Fruit fly (Drosophila melanogaster) whole organism, embryonic: Measurements from ENCODE around the gene Prx4.
A peak's percentile ranks its signal among the peaks of the same experiment; 100 is the strongest.

Experiments used
- Adf1 ChIP-seq: fragments of 200-800 bp; sonication (Bioruptor generic); IDR thresholded peaks from 2 replicates; pipeline ENCODE4 v1.3.6; 2022; ENCODE audit warnings: missing biosample characterization, missing genetic modification characterization
- B-H2 ChIP-seq: fragments of 200-800 bp; sonication (Bioruptor generic); optimal IDR thresholded peaks from 2 replicates; lab custom pipeline; 2018; ENCODE audit warnings: missing biosample characterization, mild to moderate bottlenecking, missing genetic modification characterization
- Bgb ChIP-seq: fragments of 200-800 bp; sonication (Bioruptor generic); IDR thresholded peaks from 2 replicates; pipeline ENCODE4 v1.3.6; 2022; ENCODE audit warnings: missing biosample characterization, missing genetic modification characterization; ENCODE audit not compliant: partially characterized antibody
- CG10431 ChIP-seq: fragments of 200-800 bp; sonication (Bioruptor generic); optimal IDR thresholded peaks from 3 replicates; lab custom pipeline; 2018; ENCODE audit warnings: missing biosample characterization, mild to moderate bottlenecking, missing genetic modification characterization
- CG13123 ChIP-seq: fragments of 200-800 bp; sonication (Bioruptor generic); optimal IDR thresholded peaks from 2 replicates; lab custom pipeline; 2016; ENCODE audit warnings: missing biosample characterization, missing genetic modification characterization
- CG15514 ChIP-seq: fragments of 200-800 bp; sonication (Bioruptor generic); optimal IDR thresholded peaks from 3 replicates; lab custom pipeline; 2017; ENCODE audit warnings: missing biosample characterization, missing genetic modification characterization, mild to moderate bottlenecking, moderate library complexity, missing genetic modification reagents
- CG1603 ChIP-seq: fragments of 200-800 bp; sonication (Bioruptor generic); optimal IDR thresholded peaks from 2 replicates; lab custom pipeline; 2019; ENCODE audit warnings: missing biosample characterization, mild to moderate bottlenecking, missing genetic modification characterization, moderate library complexity
- CG18262 ChIP-seq: fragments of 200-800 bp; optimal IDR thresholded peaks from 3 replicates; lab custom pipeline; 2019; ENCODE audit warnings: missing biosample characterization, mild to moderate bottlenecking, missing genetic modification characterization, moderate library complexity
- CG18599 ChIP-seq: fragments of 200-800 bp; sonication (Bioruptor generic); optimal IDR thresholded peaks from 3 replicates; lab custom pipeline; 2017; ENCODE audit warnings: missing biosample characterization, missing genetic modification characterization, mild to moderate bottlenecking, moderate library complexity, missing genetic modification reagents
- CG2116 ChIP-seq: fragments of 200-800 bp; sonication (Bioruptor generic); optimal IDR thresholded peaks from 3 replicates; lab custom pipeline; 2018; ENCODE audit warnings: missing biosample characterization, mild to moderate bottlenecking, missing genetic modification characterization
- CG2889 ChIP-seq: fragments of 200-800 bp; sonication (Bioruptor generic); IDR thresholded peaks from 3 replicates; pipeline ENCODE4 v1.3.6; 2022; ENCODE audit warnings: missing biosample characterization, missing genetic modification characterization
- CG31441 ChIP-seq: fragments of 200-800 bp; sonication (Bioruptor generic); IDR thresholded peaks from 2 replicates; pipeline ENCODE4 v1.3.6; 2022; ENCODE audit warnings: missing biosample characterization, missing genetic modification characterization
- CG3407 ChIP-seq: fragments of 200-800 bp; sonication (Bioruptor generic); optimal IDR thresholded peaks from 2 replicates; lab custom pipeline; 2018; ENCODE audit warnings: missing biosample characterization, mild to moderate bottlenecking, missing genetic modification characterization
- CG4820 ChIP-seq: fragments of 200-800 bp; sonication (Bioruptor generic); optimal IDR thresholded peaks from 3 replicates; lab custom pipeline; 2016; ENCODE audit warnings: missing biosample characterization, missing genetic modification characterization
- CG6175 ChIP-seq: fragments of 200-800 bp; sonication (Bioruptor generic); IDR thresholded peaks from 3 replicates; pipeline ENCODE4 v1.3.6; 2022; ENCODE audit warnings: missing biosample characterization, missing genetic modification characterization
- CG7556 ChIP-seq: fragments of 200-800 bp; sonication (Bioruptor generic); optimal IDR thresholded peaks from 2 replicates; lab custom pipeline; 2017; ENCODE audit warnings: missing biosample characterization, mild to moderate bottlenecking, missing genetic modification characterization
- CG9437 ChIP-seq: fragments of 200-800 bp; sonication (Bioruptor generic); optimal IDR thresholded peaks from 2 replicates; lab custom pipeline; 2018; ENCODE audit warnings: missing biosample characterization, mild to moderate bottlenecking, missing genetic modification characterization
- Camta ChIP-seq: fragments of 200-800 bp; sonication (Bioruptor generic); optimal IDR thresholded peaks from 2 replicates; lab custom pipeline; 2016; ENCODE audit warnings: missing biosample characterization, missing genetic modification characterization
- Dad ChIP-seq: fragments of 200-800 bp; sonication (Bioruptor generic); optimal IDR thresholded peaks from 3 replicates; lab custom pipeline; 2016; ENCODE audit warnings: missing biosample characterization, missing genetic modification characterization
- ERR ChIP-seq: fragments of 200-800 bp; sonication (Bioruptor generic); optimal IDR thresholded peaks from 2 replicates; lab custom pipeline; 2016; ENCODE audit warnings: missing biosample characterization, missing genetic modification characterization
- Hmx ChIP-seq: fragments of 200-800 bp; sonication (Bioruptor generic); optimal IDR thresholded peaks from 2 replicates; lab custom pipeline; 2016; ENCODE audit warnings: missing biosample characterization, missing genetic modification characterization
- Hr51 ChIP-seq, 2 experiments: fragments of 200-800 bp; sonication (Bioruptor generic); optimal IDR thresholded peaks; 2 replicates in 1 of 2; 3 replicates in 1 of 2; lab custom pipeline; 2016 to 2018; ENCODE audit warnings: missing biosample characterization in 2 of 2, missing genetic modification characterization in 2 of 2, mild to moderate bottlenecking in 1 of 2, moderate library complexity in 1 of 2
- Mes4 ChIP-seq: fragments of 200-800 bp; sonication (Bioruptor generic); optimal IDR thresholded peaks from 2 replicates; lab custom pipeline; 2016; ENCODE audit warnings: missing biosample characterization, missing genetic modification characterization
- NC2β ChIP-seq: fragments of 200-800 bp; sonication (Bioruptor generic); optimal IDR thresholded peaks from 2 replicates; lab custom pipeline; 2016; ENCODE audit warnings: missing biosample characterization, missing genetic modification characterization
- Oli ChIP-seq: fragments of 200-800 bp; sonication (Bioruptor generic); optimal IDR thresholded peaks from 2 replicates; lab custom pipeline; 2018; ENCODE audit warnings: missing biosample characterization, mild to moderate bottlenecking, missing genetic modification characterization, moderate library complexity
- Opbp ChIP-seq: fragments of 200-800 bp; sonication (Bioruptor generic); IDR thresholded peaks from 3 replicates; pipeline ENCODE4 v1.3.6; 2022; ENCODE audit warnings: missing biosample characterization, missing genetic modification characterization; ENCODE audit not compliant: partially characterized antibody
- ash1 ChIP-seq: fragments of 200-800 bp; sonication (Bioruptor generic); optimal IDR thresholded peaks from 2 replicates; lab custom pipeline; 2018; ENCODE audit warnings: missing biosample characterization, mild to moderate bottlenecking, missing genetic modification characterization
- cg ChIP-seq: fragments of 200-800 bp; sonication (Bioruptor generic); optimal IDR thresholded peaks from 3 replicates; lab custom pipeline; 2019; ENCODE audit warnings: missing biosample characterization, mild to moderate bottlenecking, missing genetic modification characterization, moderate library complexity
- croc ChIP-seq: fragments of 200-800 bp; sonication (Bioruptor generic); conservative IDR thresholded peaks from 3 replicates; pipeline ENCODE4 v1.3.6; 2022; ENCODE audit warnings: missing biosample characterization, missing genetic modification characterization
- dpn ChIP-seq, 2 experiments: fragments of 200-800 bp; sonication (Bioruptor generic); optimal IDR thresholded peaks; 3 replicates each; lab custom pipeline; 2016; ENCODE audit warnings: missing biosample characterization in 2 of 2, missing genetic modification characterization in 2 of 2
- emc ChIP-seq: fragments of 200-800 bp; sonication (Bioruptor generic); optimal IDR thresholded peaks from 2 replicates; lab custom pipeline; 2016; ENCODE audit warnings: missing biosample characterization, missing genetic modification characterization
- fd102C ChIP-seq: fragments of 200-800 bp; sonication (Bioruptor generic); optimal IDR thresholded peaks from 2 replicates; lab custom pipeline; 2018; ENCODE audit warnings: missing biosample characterization, mild to moderate bottlenecking, missing genetic modification characterization, moderate library complexity
- ftz-f1 ChIP-seq: fragments of 200-800 bp; sonication (Bioruptor generic); optimal IDR thresholded peaks from 2 replicates; lab custom pipeline; 2016; ENCODE audit warnings: missing biosample characterization, missing genetic modification characterization
- gro ChIP-seq: fragments of 200-800 bp; sonication (Bioruptor generic); optimal IDR thresholded peaks from 2 replicates; lab custom pipeline; 2016; ENCODE audit warnings: missing biosample characterization, missing genetic modification characterization
- hbn ChIP-seq: fragments of 200-800 bp; sonication (Bioruptor generic); IDR thresholded peaks from 2 replicates; pipeline ENCODE4 v1.3.6; 2022; ENCODE audit warnings: missing biosample characterization, missing genetic modification characterization; ENCODE audit not compliant: partially characterized antibody
- her ChIP-seq: fragments of 200-800 bp; sonication (Bioruptor generic); optimal IDR thresholded peaks from 2 replicates; lab custom pipeline; 2016; ENCODE audit warnings: missing biosample characterization, missing genetic modification characterization
- jigr1 ChIP-seq: fragments of 200-800 bp; sonication (Bioruptor generic); IDR thresholded peaks from 3 replicates; pipeline ENCODE4 v1.3.6; 2022; ENCODE audit warnings: missing biosample characterization, missing genetic modification characterization
- klu ChIP-seq: fragments of 200-800 bp; sonication (Bioruptor generic); IDR thresholded peaks from 2 replicates; pipeline ENCODE4 v1.3.6; 2022; ENCODE audit warnings: missing biosample characterization, missing genetic modification characterization
- lab ChIP-seq: fragments of 200-800 bp; sonication (Bioruptor generic); optimal IDR thresholded peaks from 3 replicates; lab custom pipeline; 2017; ENCODE audit warnings: missing biosample characterization, missing genetic modification characterization, mild to moderate bottlenecking, moderate library complexity, missing genetic modification reagents
- psq ChIP-seq: fragments of 200-800 bp; sonication (Bioruptor generic); optimal IDR thresholded peaks from 2 replicates; lab custom pipeline; 2017; ENCODE audit warnings: missing biosample characterization, missing genetic modification characterization
- row ChIP-seq: fragments of 200-800 bp; sonication (Bioruptor generic); IDR thresholded peaks from 3 replicates; pipeline ENCODE4 v1.3.6; 2022; ENCODE audit warnings: missing biosample characterization, missing genetic modification characterization
- scrt ChIP-seq: fragments of 200-800 bp; sonication (Bioruptor generic); optimal IDR thresholded peaks from 2 replicates; lab custom pipeline; 2018; ENCODE audit warnings: missing biosample characterization, mild to moderate bottlenecking, missing genetic modification characterization, moderate library complexity
- shn ChIP-seq: fragments of 200-800 bp; sonication (Bioruptor generic); optimal IDR thresholded peaks from 3 replicates; lab custom pipeline; 2016; ENCODE audit warnings: missing biosample characterization, missing genetic modification characterization
- sim ChIP-seq: fragments of 200-800 bp; sonication (Bioruptor generic); IDR thresholded peaks from 2 replicates; pipeline ENCODE4 v1.3.6; 2022; ENCODE audit warnings: missing biosample characterization, missing genetic modification characterization
- sna ChIP-seq: fragments of 200-800 bp; sonication (Bioruptor generic); IDR thresholded peaks from 2 replicates; pipeline ENCODE4 v1.3.6; 2022; ENCODE audit warnings: missing biosample characterization, missing genetic modification characterization; ENCODE audit not compliant: partially characterized antibody
- sr ChIP-seq: fragments of 200-800 bp; sonication (Bioruptor generic); IDR thresholded peaks from 3 replicates; pipeline ENCODE4 v1.3.6; 2022; ENCODE audit warnings: missing biosample characterization, missing genetic modification characterization
- tap ChIP-seq: fragments of 200-800 bp; optimal IDR thresholded peaks from 3 replicates; lab custom pipeline; 2019; ENCODE audit warnings: missing biosample characterization, mild to moderate bottlenecking, missing genetic modification characterization, moderate library complexity
- usp ChIP-seq: fragments of >200 bp; optimal IDR thresholded peaks from 2 replicates; lab custom pipeline; 2017; ENCODE audit warnings: missing biosample characterization, missing genetic modification characterization

Prx4 gene

dm6 chr3L:3046325-3047156 lies 4.4 kb downstream of the Prx4 start, which contains the start of the genes scramb2 and Sk2 (continued):
- TF ChIP-seq hbn (GFP tag; lab: Robert Waterston, UW) (no peak), row (GFP tag; lab: Robert Waterston, UW) (peak; percentile 95), CG4820 (GFP tag; lab: Kevin White, UChicago) (peak; percentile 90), Oli (tag; lab: Kevin White, UChicago) (peak; percentile 95), CG18262 (peak; percentile 95), CG10431 (peak; percentile 85), CG9437 (GFP tag; lab: Kevin White, UChicago) (peak; percentile 89), lab (GFP tag; lab: Kevin White, UChicago) (peak; percentile 98), sna (no peak), croc (GFP tag; lab: Robert Waterston, UW) (peak; percentile 83), jigr1 (GFP tag; lab: Robert Waterston, UW) (peak; percentile 90), ERR (GFP tag; lab: Kevin White, UChicago) (peak; percentile 83), CG2889 (GFP tag; lab: Robert Waterston, UW) (peak; percentile 87; the same call in 2 of the 3 replicates), Dad (GFP tag; lab: Kevin White, UChicago) (peak; percentile 81), sim (GFP tag; lab: Robert Waterston, UW) (peak; percentile 92), CG1603 (peak; percentile 90), Mes4 (GFP tag; lab: Kevin White, UChicago) (peak; percentile 79), tap (tag; lab: Kevin White, UChicago) (peak; percentile 94), CG18599 (GFP tag; lab: Kevin White, UChicago) (peak; percentile 96), CG31441 (peak; percentile 97), NC2β (GFP tag; lab: Kevin White, UChicago) (peak; percentile 80), gro (GFP tag; lab: Kevin White, UChicago) (peak; percentile 89), fd102C (peak; percentile 80), Hmx (GFP tag; lab: Kevin White, UChicago) (peak; percentile 76), CG13123 (GFP tag; lab: Kevin White, UChicago) (peak; percentile 81), CG3407 (GFP tag; lab: Kevin White, UChicago) (peak; percentile 87), CG15514 (GFP tag; lab: Kevin White, UChicago) (peak; percentile 90), Camta (GFP tag; lab: Kevin White, UChicago) (peak; percentile 80), shn (GFP tag; lab: Kevin White, UChicago) (peak; percentile 43), ash1 (GFP tag; lab: Kevin White, UChicago) (peak; percentile 77), klu (GFP tag; lab: Robert Waterston, UW) (peak; percentile 89), Adf1 (GFP tag; lab: Robert Waterston, UW) (peak; percentile 66), B-H2 (GFP tag; lab: Kevin White, UChicago) (peak; percentile 89), CG6175 (GFP tag; lab: Robert Waterston, UW) (peak; percentile 91), CG2116 (GFP tag; lab: Kevin White, UChicago) (peak; percentile 72), Hr51 (GFP tag; optimal IDR thresholded peaks at IDR 0.05; lab: Kevin White, UChicago) (peak; percentile 83 to 96), CG7556 (GFP tag; lab: Kevin White, UChicago) (peak; percentile 95), emc (GFP tag; lab: Kevin White, UChicago) (peak; percentile 53), Bgb (GFP tag; lab: Robert Waterston, UW) (peak; percentile 32; the same call in 1 of the 2 replicates), dpn (GFP tag; optimal IDR thresholded peaks at IDR 0.05; lab: Kevin White, UChicago) (peak; percentile 91 to 94), psq (GFP tag; lab: Kevin White, UChicago) (peak; percentile 78), sr (GFP tag; lab: Robert Waterston, UW) (peak; percentile 96), ftz-f1 (GFP tag; lab: Kevin White, UChicago) (peak; percentile 55), cg (GFP tag; lab: Kevin White, UChicago) (no peak), Opbp (GFP tag; lab: Robert Waterston, UW) (no peak), usp (GFP tag; lab: Kevin White, UChicago) (no peak), her (peak; percentile 82), scrt (GFP tag; lab: Kevin White, UChicago) (peak; percentile 91)
